Fruit fly (Drosophila melanogaster) whole organism, embryonic: ENCODE data around the gene arg.

Experiments
- Bgb ChIP-seq: fragments of 200-800 bp; sonication (Bioruptor generic); IDR thresholded peaks from 2 replicates; pipeline ENCODE4 v1.3.6; 2022; ENCODE audit warnings: missing biosample characterization, missing genetic modification characterization; ENCODE audit not compliant: partially characterized antibody
- CG10267 ChIP-seq: fragments of 200-800 bp; sonication (Bioruptor generic); optimal IDR thresholded peaks from 2 replicates; lab custom pipeline; 2018; ENCODE audit warnings: missing biosample characterization, mild to moderate bottlenecking, missing genetic modification characterization, moderate library complexity
- CG11695 ChIP-seq: fragments of 200-800 bp; sonication (Bioruptor generic); IDR thresholded peaks from 3 replicates; pipeline ENCODE4 v1.3.6; 2022; ENCODE audit warnings: missing biosample characterization, missing genetic modification characterization
- CG14014 ChIP-seq: fragments of 200-800 bp; sonication (Bioruptor generic); IDR thresholded peaks from 2 replicates; pipeline ENCODE4 v1.3.6; 2022; ENCODE audit warnings: missing biosample characterization, missing genetic modification characterization
- CG1792 ChIP-seq: fragments of 200-800 bp; sonication (Bioruptor generic); optimal IDR thresholded peaks from 2 replicates; lab custom pipeline; 2016; ENCODE audit warnings: missing biosample characterization, missing genetic modification characterization
- CG18476 ChIP-seq: fragments of 200-800 bp; sonication (Bioruptor generic); optimal IDR thresholded peaks from 2 replicates; lab custom pipeline; 2016; ENCODE audit warnings: missing biosample characterization, mild to moderate bottlenecking, missing genetic modification characterization
- CG18599 ChIP-seq: fragments of 200-800 bp; sonication (Bioruptor generic); optimal IDR thresholded peaks from 3 replicates; lab custom pipeline; 2017; ENCODE audit warnings: missing biosample characterization, missing genetic modification characterization, mild to moderate bottlenecking, moderate library complexity, missing genetic modification reagents
- CG2678 ChIP-seq: fragments of 200-800 bp; sonication (Bioruptor generic); optimal IDR thresholded peaks from 3 replicates; lab custom pipeline; 2019; ENCODE audit warnings: missing biosample characterization, mild to moderate bottlenecking, missing genetic modification characterization, moderate library complexity
- CG3281 ChIP-seq: fragments of 200-800 bp; sonication (Bioruptor generic); optimal IDR thresholded peaks from 3 replicates; lab custom pipeline; 2017; ENCODE audit warnings: missing biosample characterization, mild to moderate bottlenecking, missing genetic modification characterization
- CG6175 ChIP-seq: fragments of 200-800 bp; sonication (Bioruptor generic); IDR thresholded peaks from 3 replicates; pipeline ENCODE4 v1.3.6; 2022; ENCODE audit warnings: missing biosample characterization, missing genetic modification characterization
- CG6272 ChIP-seq: fragments of 200-800 bp; sonication (Bioruptor generic); IDR thresholded peaks from 2 replicates; pipeline ENCODE4 v1.3.6; 2022; ENCODE audit warnings: missing biosample characterization, missing genetic modification characterization
- CG6854 ChIP-seq: fragments of 200-800 bp; sonication (Bioruptor generic); optimal IDR thresholded peaks from 3 replicates; lab custom pipeline; 2017; ENCODE audit warnings: missing biosample characterization, mild to moderate bottlenecking, missing genetic modification characterization
- CG8478 ChIP-seq: fragments of >200 bp; optimal IDR thresholded peaks from 2 replicates; lab custom pipeline; 2018
- Dll ChIP-seq: fragments of 200-800 bp; sonication (Bioruptor generic); IDR thresholded peaks from 4 replicates; pipeline ENCODE4 v1.3.6; 2022; ENCODE audit warnings: missing biosample characterization, missing genetic modification characterization; ENCODE audit not compliant: partially characterized antibody
- Gsc ChIP-seq: fragments of 200-800 bp; sonication (Bioruptor generic); IDR thresholded peaks from 2 replicates; pipeline ENCODE4 v1.3.6; 2022; ENCODE audit warnings: missing biosample characterization, missing genetic modification characterization
- H15 ChIP-seq: fragments of 200-800 bp; sonication (Bioruptor generic); IDR thresholded peaks from 3 replicates; pipeline ENCODE4 v1.3.6; 2022; ENCODE audit warnings: missing biosample characterization, missing genetic modification characterization
- HLH4C ChIP-seq: fragments of 200-800 bp; sonication (Bioruptor generic); IDR thresholded peaks from 3 replicates; pipeline ENCODE4 v1.3.6; 2022; ENCODE audit warnings: missing biosample characterization, missing genetic modification characterization; ENCODE audit not compliant: partially characterized antibody
- Med ChIP-seq: fragments of 200-800 bp; sonication (Bioruptor generic); peaks from one replicate; lab custom pipeline; 2016; ENCODE audit warnings: missing biosample characterization, missing genetic modification characterization, mild to moderate bottlenecking, inconsistent platforms, moderate library complexity
- Myb ChIP-seq: fragments of 200-800 bp; sonication (Bioruptor generic); optimal IDR thresholded peaks from 2 replicates; lab custom pipeline; 2016; ENCODE audit warnings: missing biosample characterization, missing genetic modification characterization
- Nf-YB ChIP-seq: fragments of 200-800 bp; sonication (Bioruptor generic); optimal IDR thresholded peaks from 3 replicates; lab custom pipeline; 2019; ENCODE audit warnings: missing biosample characterization, mild to moderate bottlenecking, missing genetic modification characterization, moderate library complexity
- Nf-YC ChIP-seq: fragments of 200-800 bp; optimal IDR thresholded peaks from 3 replicates; lab custom pipeline; 2019; ENCODE audit warnings: missing biosample characterization, mild to moderate bottlenecking, missing genetic modification characterization, moderate library complexity
- Oaz ChIP-seq: fragments of 200-800 bp; sonication (Bioruptor generic); IDR thresholded peaks from 2 replicates; pipeline ENCODE4 v1.3.6; 2022; ENCODE audit warnings: missing biosample characterization, missing genetic modification characterization
- Oli ChIP-seq: fragments of 200-800 bp; sonication (Bioruptor generic); optimal IDR thresholded peaks from 2 replicates; lab custom pipeline; 2018; ENCODE audit warnings: missing biosample characterization, mild to moderate bottlenecking, missing genetic modification characterization, moderate library complexity
- Ptx1 ChIP-seq: fragments of 200-800 bp; sonication (Bioruptor generic); IDR thresholded peaks from 2 replicates; pipeline ENCODE4 v1.3.6; 2022; ENCODE audit warnings: missing biosample characterization, missing genetic modification characterization
- Ravus ChIP-seq: fragments of 200-800 bp; sonication (Bioruptor generic); IDR thresholded peaks from 2 replicates; pipeline ENCODE4 v1.3.6; 2022; ENCODE audit warnings: missing biosample characterization, missing genetic modification characterization
- Scr ChIP-seq: fragments of 200-800 bp; sonication (Bioruptor generic); IDR thresholded peaks from 2 replicates; pipeline ENCODE4 v1.3.6; 2022; ENCODE audit warnings: missing biosample characterization, missing genetic modification characterization; ENCODE audit not compliant: partially characterized antibody
- al ChIP-seq: fragments of 200-800 bp; sonication (Bioruptor generic); IDR thresholded peaks from 2 replicates; pipeline ENCODE4 v1.3.6; 2022; ENCODE audit warnings: missing biosample characterization, missing genetic modification characterization
- ap ChIP-seq: fragments of 200-800 bp; sonication (Bioruptor generic); IDR thresholded peaks from 2 replicates; pipeline ENCODE4 v1.3.6; 2022; ENCODE audit warnings: missing biosample characterization, missing genetic modification characterization
- ase ChIP-seq: fragments of 200-800 bp; sonication (Bioruptor generic); IDR thresholded peaks from 3 replicates; pipeline ENCODE4 v1.3.6; 2022; ENCODE audit warnings: missing biosample characterization, missing genetic modification characterization
- bowl ChIP-seq: fragments of 200-800 bp; sonication (Bioruptor generic); IDR thresholded peaks from 2 replicates; pipeline ENCODE4 v1.3.6; 2022; ENCODE audit warnings: missing biosample characterization, missing genetic modification characterization
- dan ChIP-seq: fragments of 200-800 bp; sonication (Bioruptor generic); IDR thresholded peaks from 2 replicates; pipeline ENCODE4 v1.3.6; 2022; ENCODE audit warnings: missing biosample characterization, missing genetic modification characterization
- dysf ChIP-seq: fragments of 200-800 bp; sonication (Bioruptor generic); IDR thresholded peaks from 3 replicates; pipeline ENCODE4 v1.3.6; 2022; ENCODE audit warnings: missing biosample characterization, missing genetic modification characterization
- ewg ChIP-seq: fragments of 200-800 bp; sonication (Bioruptor generic); optimal IDR thresholded peaks from 3 replicates; lab custom pipeline; 2017; ENCODE audit warnings: mild to moderate bottlenecking, missing biosample characterization, missing genetic modification reagents, missing genetic modification characterization
- fd96Cb ChIP-seq: fragments of 200-800 bp; sonication (Bioruptor generic); optimal IDR thresholded peaks from 2 replicates; lab custom pipeline; 2018; ENCODE audit warnings: missing biosample characterization, mild to moderate bottlenecking, missing genetic modification characterization, moderate library complexity
- gt ChIP-seq: fragments of 200-800 bp; sonication (Bioruptor generic); IDR thresholded peaks from 2 replicates; pipeline ENCODE4 v1.3.6; 2022; ENCODE audit warnings: missing biosample characterization, missing genetic modification characterization
- lov ChIP-seq, 2 experiments: fragments of 200-800 bp in 1 of 2; fragments of >200 bp in 1 of 2; sonication (Bioruptor generic) in 1 of 2; IDR thresholded peaks in 1 of 2; optimal IDR thresholded peaks in 1 of 2; 2 replicates in 1 of 2; 3 replicates in 1 of 2; pipeline versions ENCODE4 v1.3.6 to Lab custom; 2017 to 2022; ENCODE audit warnings: missing biosample characterization in 1 of 2, missing genetic modification characterization in 1 of 2
- mld ChIP-seq: fragments of 200-800 bp; sonication (Bioruptor generic); IDR thresholded peaks from 3 replicates; pipeline ENCODE4 v1.3.6; 2022; ENCODE audit warnings: missing biosample characterization, missing genetic modification characterization; ENCODE audit not compliant: partially characterized antibody
- nerfin-1 ChIP-seq: fragments of 200-800 bp; sonication (Bioruptor generic); optimal IDR thresholded peaks from 3 replicates; lab custom pipeline; 2019; ENCODE audit warnings: missing biosample characterization, mild to moderate bottlenecking, missing genetic modification characterization, moderate library complexity
- pan ChIP-seq, 4 experiments: fragments of >200 bp in 3 of 4; fragments of 200-800 bp in 1 of 4; sonication (Bioruptor generic) in 1 of 4; optimal IDR thresholded peaks in 3 of 4; IDR thresholded peaks in 1 of 4; 2 replicates each; pipeline versions ENCODE4 v1.3.6 to Lab custom; 2017 to 2022; ENCODE audit warnings: missing biosample characterization in 2 of 4, missing genetic modification characterization in 2 of 4, mixed read lengths in 1 of 4
- prd ChIP-seq, 3 experiments: fragments of >200 bp in 2 of 3; fragments of 200-800 bp in 1 of 3; sonication (Bioruptor generic) in 1 of 3; optimal IDR thresholded peaks in 2 of 3; IDR thresholded peaks in 1 of 3; 2 replicates in 2 of 3; 3 replicates in 1 of 3; pipeline versions ENCODE4 v1.3.6 to Lab custom; 2017 to 2022; ENCODE audit warnings: missing biosample characterization in 1 of 3, missing genetic modification characterization in 1 of 3
- ranshi ChIP-seq: fragments of 200-800 bp; sonication (Bioruptor generic); IDR thresholded peaks from 2 replicates; pipeline ENCODE4 v1.3.6; 2022; ENCODE audit warnings: missing biosample characterization, missing genetic modification characterization
- row ChIP-seq: fragments of 200-800 bp; sonication (Bioruptor generic); IDR thresholded peaks from 3 replicates; pipeline ENCODE4 v1.3.6; 2022; ENCODE audit warnings: missing biosample characterization, missing genetic modification characterization
- schlank ChIP-seq: fragments of 200-800 bp; sonication (Bioruptor generic); optimal IDR thresholded peaks from 2 replicates; lab custom pipeline; 2018; ENCODE audit warnings: missing biosample characterization, mild to moderate bottlenecking, missing genetic modification characterization
- sd ChIP-seq: fragments of 200-800 bp; sonication (Bioruptor generic); optimal IDR thresholded peaks from 3 replicates; lab custom pipeline; 2018; ENCODE audit warnings: missing biosample characterization, mild to moderate bottlenecking, missing genetic modification characterization, moderate library complexity
- sens ChIP-seq: fragments of 200-800 bp; sonication (Bioruptor generic); peaks from one replicate; lab custom pipeline; 2016; ENCODE audit warnings: missing biosample characterization, missing genetic modification characterization
- slbo ChIP-seq: fragments of 200-800 bp; sonication (Bioruptor generic); IDR thresholded peaks from 2 replicates; pipeline ENCODE4 v1.3.6; 2022; ENCODE audit warnings: missing biosample characterization, missing genetic modification characterization
- tll ChIP-seq, 2 experiments: fragments of 200-800 bp in 1 of 2; fragments of >200 bp in 1 of 2; sonication (Bioruptor generic) in 1 of 2; optimal IDR thresholded peaks; 2 replicates each; lab custom pipeline; 2017 to 2019; ENCODE audit warnings: missing biosample characterization in 2 of 2, missing genetic modification characterization in 2 of 2, mild to moderate bottlenecking in 1 of 2, moderate library complexity in 1 of 2
- vvl ChIP-seq: fragments of 200-800 bp; sonication (Bioruptor generic); IDR thresholded peaks from 2 replicates; pipeline ENCODE4 v1.3.6; 2022; ENCODE audit warnings: missing biosample characterization, missing genetic modification characterization
- zen ChIP-seq: fragments of 200-800 bp; sonication (Bioruptor generic); optimal IDR thresholded peaks from 3 replicates; lab custom pipeline; 2018; ENCODE audit warnings: missing biosample characterization, mild to moderate bottlenecking, missing genetic modification characterization, moderate library complexity

arg gene

DNA sequence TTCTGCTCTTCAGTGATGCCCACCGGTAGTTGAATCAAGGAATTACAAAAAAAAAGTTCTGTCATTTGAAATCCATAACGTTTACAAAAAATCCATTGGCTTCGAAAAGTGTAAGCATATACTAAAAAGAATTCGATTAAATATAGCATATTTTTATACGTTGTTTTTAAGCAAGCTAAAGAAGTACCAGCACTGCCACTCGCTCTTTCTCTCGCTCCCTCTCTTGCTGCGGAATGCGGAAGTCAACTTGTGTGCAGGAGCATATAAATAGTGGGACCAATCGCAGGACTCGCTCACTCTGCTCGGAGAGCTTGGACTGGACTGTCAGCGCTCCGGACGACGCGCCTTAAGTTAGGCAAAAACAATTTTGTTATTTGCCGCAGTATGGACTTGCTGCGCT lies 14.6 kb upstream of the arg start, which contains the start of gene CG17778 (continued):
- TF ChIP-seq lov (optimal IDR thresholded peaks at IDR 0.05; lab: Kevin White, UChicago) = no peak
- no peak for TF ChIP-seq lov (GFP tag; IDR thresholded peaks at IDR 0.05; lab: Robert Waterston, UW)
- TF ChIP-seq ewg = no peak
- TF ChIP-seq CG14014 = 0 out of 2 replicates have a peak, but pooled peaks have one; percentile 36
- TF ChIP-seq dan (GFP tag; lab: Robert Waterston, UW) = no peak
- TF ChIP-seq Oaz (GFP tag; lab: Robert Waterston, UW) = no peak
- no peak for TF ChIP-seq al (GFP tag; lab: Robert Waterston, UW)
- no peak for TF ChIP-seq Bgb (GFP tag; lab: Robert Waterston, UW)
- no peak for TF ChIP-seq CG6272
- no peak for TF ChIP-seq CG3281 (GFP tag; lab: Kevin White, UChicago)
- no peak for TF ChIP-seq Gsc (GFP tag; lab: Robert Waterston, UW)
- no peak for TF ChIP-seq Dll (GFP tag; lab: Robert Waterston, UW)
- TF ChIP-seq Nf-YC (tag; lab: Kevin White, UChicago) = peak; percentile 68
- TF ChIP-seq Oli (tag; lab: Kevin White, UChicago) = no peak
- no peak for TF ChIP-seq fd96Cb (tag; lab: Kevin White, UChicago)
- peak; percentile 55 for TF ChIP-seq sd (tag; lab: Kevin White, UChicago)
- peak; percentile 75 for TF ChIP-seq Med
- no peak for TF ChIP-seq Ravus (GFP tag; lab: Robert Waterston, UW)
- no peak for TF ChIP-seq gt (GFP tag; lab: Robert Waterston, UW)
- no peak for TF ChIP-seq pan (optimal IDR thresholded peaks at IDR 0.05; lab: Kevin White, UChicago)
- TF ChIP-seq pan (GFP tag; optimal IDR thresholded peaks at IDR 0.05 in 1 of 2, IDR thresholded peaks at IDR 0.05 in 1 of 2) = peak in 1 of 2 experiments; percentile 35
- TF ChIP-seq nerfin-1 = peak; percentile 40
- no peak for TF ChIP-seq mld
- no peak for TF ChIP-seq vvl (GFP tag; lab: Robert Waterston, UW)
- TF ChIP-seq CG6175 (GFP tag; lab: Robert Waterston, UW) = no peak
- peak; percentile 5 for TF ChIP-seq CG2678 (tag; lab: Kevin White, UChicago)
- peak; percentile 33; the same call in 1 of the 3 replicates for TF ChIP-seq ase (GFP tag; lab: Robert Waterston, UW)
- TF ChIP-seq CG10267 (tag; lab: Kevin White, UChicago) = no peak
- peak; percentile 30; the same call in 1 of the 2 replicates for TF ChIP-seq slbo
- no peak for TF ChIP-seq CG6854
- TF ChIP-seq ap (GFP tag; lab: Robert Waterston, UW) = no peak
- no peak for TF ChIP-seq dysf (GFP tag; lab: Robert Waterston, UW)
- 0 out of 3 replicates have a peak, but pooled peaks have one; percentile 18 for TF ChIP-seq CG11695 (GFP tag; lab: Robert Waterston, UW)
- peak; percentile 22; the same call in 1 of the 2 replicates for TF ChIP-seq ranshi (GFP tag; lab: Robert Waterston, UW)
- no peak for TF ChIP-seq CG18476
- peak; percentile 60 for TF ChIP-seq CG18599
- TF ChIP-seq tll (GFP tag; optimal IDR thresholded peaks at IDR 0.05; lab: Kevin White, UChicago) = no peak
- peak; percentile 28 for TF ChIP-seq Nf-YB (GFP tag; lab: Kevin White, UChicago)
- TF ChIP-seq CG8478 (lab: Kevin White, UChicago) = no peak
- no peak for TF ChIP-seq Myb (GFP tag; lab: Kevin White, UChicago)
- peak; percentile 65 for TF ChIP-seq sens
- no peak for TF ChIP-seq bowl (GFP tag; lab: Robert Waterston, UW)
- TF ChIP-seq zen (tag; lab: Kevin White, UChicago) = no peak
- TF ChIP-seq schlank (tag; lab: Kevin White, UChicago) = no peak
- TF ChIP-seq Scr (GFP tag; lab: Robert Waterston, UW) = no peak
- TF ChIP-seq Ptx1 (GFP tag; lab: Robert Waterston, UW) = peak; percentile 31; the same call in 1 of the 2 replicates
- no peak for TF ChIP-seq HLH4C
- TF ChIP-seq prd (optimal IDR thresholded peaks at IDR 0.05; lab: Kevin White, UChicago) = no peak
- 0 out of 3 replicates have a peak, but pooled peaks have one; percentile 26 for TF ChIP-seq prd (GFP tag; IDR thresholded peaks at IDR 0.05; lab: Robert Waterston, UW)
- no peak for TF ChIP-seq CG1792
- TF ChIP-seq H15 (GFP tag; lab: Robert Waterston, UW) = 0 out of 3 replicates have a peak, but pooled peaks have one; percentile 29
- TF ChIP-seq row (GFP tag; lab: Robert Waterston, UW) = peak; percentile 35; the same call in 2 of the 3 replicates
